Fruit fly (Drosophila melanogaster): ENCODE results near the gene Dhod.

The Dhod gene

DNA sequence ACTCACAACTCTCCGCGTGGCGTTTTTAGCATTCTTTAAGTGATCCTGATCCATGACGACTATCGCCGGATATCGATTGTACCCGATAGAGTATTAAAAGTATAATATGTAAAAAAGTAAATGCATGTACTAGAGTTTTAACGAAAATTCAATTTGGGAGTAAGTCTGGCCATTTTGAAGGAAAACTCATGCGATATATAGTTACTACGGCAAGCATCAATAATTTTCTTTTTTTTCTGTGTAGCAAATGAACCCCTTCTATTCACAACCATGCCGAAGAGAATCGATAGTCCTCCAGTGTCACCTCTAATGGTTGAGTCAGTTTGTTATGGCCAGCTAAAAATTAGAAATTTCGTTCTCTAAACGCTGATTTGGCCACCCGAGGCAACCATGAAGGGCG, at the start of gene Dhod, which contains the start of gene Sys1:
Gene Dhod (minus strand): TSS at position 186 of the 400 bp plus-strand sequence.
Gene Sys1 (plus strand): TSS at position 91 of the 400 bp plus-strand sequence.
- TF ChIP-seq CTCF (optimal IDR thresholded peaks at IDR 0.05) (no peak), CG8478 (optimal IDR thresholded peaks at IDR 0.05) (no peak)

DNA sequence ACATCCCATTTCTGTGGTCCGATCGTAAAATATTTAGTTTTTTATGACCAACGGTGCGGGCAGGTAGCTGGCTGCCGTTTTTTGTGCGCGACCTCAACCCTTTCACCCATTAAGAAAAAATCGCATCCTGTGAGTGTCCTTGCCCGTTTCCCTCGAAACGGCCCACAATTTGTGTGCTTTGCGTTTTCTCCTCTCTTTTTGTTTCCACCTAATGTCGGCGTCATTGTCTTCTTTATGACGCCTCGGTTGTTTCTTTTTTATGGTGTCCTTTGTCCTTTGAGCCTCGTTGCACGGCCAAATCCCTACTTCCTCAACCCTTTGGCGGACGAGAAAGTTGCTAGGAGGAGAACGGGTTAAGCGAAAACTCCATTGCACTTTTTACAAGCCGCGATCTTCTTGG, 48.5 kb upstream of the Dhod start:
- no peak for TF ChIP-seq CTCF (optimal IDR thresholded peaks at IDR 0.05)
- no peak for TF ChIP-seq CG8478 (optimal IDR thresholded peaks at IDR 0.05)

DNA sequence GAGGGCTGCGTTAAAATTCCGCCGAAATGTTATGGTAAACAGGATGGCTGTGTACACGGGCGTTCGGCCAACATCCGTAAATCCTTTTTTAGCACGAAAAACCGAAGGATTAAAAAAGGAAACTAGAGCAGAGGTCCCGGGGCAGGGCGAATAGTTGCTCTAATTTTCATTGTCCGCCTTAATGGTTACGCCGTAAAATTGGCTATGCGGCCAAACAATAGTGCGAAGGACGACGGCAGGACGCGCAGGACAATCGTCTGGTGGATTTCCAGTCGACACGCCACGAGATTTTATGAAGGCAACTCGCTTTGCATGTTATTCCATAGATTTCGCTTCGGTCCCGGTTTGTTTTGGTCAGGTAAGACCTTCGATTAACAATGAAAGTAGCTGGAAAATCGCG, 47.9 kb upstream of the Dhod start:
- no peak for TF ChIP-seq CTCF (optimal IDR thresholded peaks at IDR 0.05)
- TF ChIP-seq CG8478 (optimal IDR thresholded peaks at IDR 0.05), result no peak

DNA sequence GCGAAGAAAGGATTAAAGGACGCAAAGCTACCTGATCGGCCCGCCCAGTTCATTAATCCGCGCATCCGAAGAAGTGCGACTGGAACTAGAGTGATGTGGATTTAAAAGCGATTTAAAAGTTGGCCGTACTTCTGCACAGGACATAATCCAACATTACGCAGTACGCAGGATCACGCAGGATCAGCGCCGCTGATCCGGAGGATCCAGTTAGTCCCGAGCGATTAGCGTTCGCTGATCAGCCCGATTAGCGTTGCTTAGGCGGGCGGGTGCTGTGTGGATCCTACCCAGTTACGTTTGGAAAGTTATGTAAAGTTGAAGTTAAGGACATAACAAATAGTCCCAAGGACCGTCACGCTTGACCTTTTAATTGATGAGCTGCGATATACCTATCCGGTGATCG, 46.5 kb upstream of the Dhod start:
- TF ChIP-seq CG8478 (optimal IDR thresholded peaks at IDR 0.05) (no peak), CTCF (optimal IDR thresholded peaks at IDR 0.05) (no peak)

DNA sequence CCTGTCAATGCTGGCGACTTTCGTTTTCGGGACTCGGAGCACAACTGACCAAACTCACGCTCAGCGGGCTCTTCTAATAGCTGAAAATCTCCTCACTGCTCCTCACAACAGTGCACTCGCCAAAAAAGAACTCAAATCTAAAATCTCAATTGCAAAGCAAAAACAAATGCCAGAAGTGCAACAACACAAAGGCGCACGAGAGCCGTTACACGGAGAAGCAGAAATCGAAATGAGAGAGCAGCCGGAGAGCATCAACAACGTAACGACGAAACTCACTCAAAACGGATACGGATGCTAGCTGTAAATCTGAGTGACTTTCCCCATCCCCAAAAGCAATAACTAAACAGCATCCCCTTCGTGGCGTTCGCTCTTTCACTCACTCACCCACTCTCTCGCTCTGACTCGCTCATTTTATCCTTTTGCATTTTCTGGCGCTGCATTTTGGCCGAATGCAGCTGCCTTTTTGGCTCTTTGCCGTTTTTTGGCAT, 45.1 kb upstream of the Dhod start, which contains the start of gene hb:
Gene hb (minus strand): TSS at position 51 of the 488 bp plus-strand sequence.
- TF ChIP-seq CG8478 (optimal IDR thresholded peaks at IDR 0.05) (no peak), CTCF (optimal IDR thresholded peaks at IDR 0.05) (no peak)

DNA sequence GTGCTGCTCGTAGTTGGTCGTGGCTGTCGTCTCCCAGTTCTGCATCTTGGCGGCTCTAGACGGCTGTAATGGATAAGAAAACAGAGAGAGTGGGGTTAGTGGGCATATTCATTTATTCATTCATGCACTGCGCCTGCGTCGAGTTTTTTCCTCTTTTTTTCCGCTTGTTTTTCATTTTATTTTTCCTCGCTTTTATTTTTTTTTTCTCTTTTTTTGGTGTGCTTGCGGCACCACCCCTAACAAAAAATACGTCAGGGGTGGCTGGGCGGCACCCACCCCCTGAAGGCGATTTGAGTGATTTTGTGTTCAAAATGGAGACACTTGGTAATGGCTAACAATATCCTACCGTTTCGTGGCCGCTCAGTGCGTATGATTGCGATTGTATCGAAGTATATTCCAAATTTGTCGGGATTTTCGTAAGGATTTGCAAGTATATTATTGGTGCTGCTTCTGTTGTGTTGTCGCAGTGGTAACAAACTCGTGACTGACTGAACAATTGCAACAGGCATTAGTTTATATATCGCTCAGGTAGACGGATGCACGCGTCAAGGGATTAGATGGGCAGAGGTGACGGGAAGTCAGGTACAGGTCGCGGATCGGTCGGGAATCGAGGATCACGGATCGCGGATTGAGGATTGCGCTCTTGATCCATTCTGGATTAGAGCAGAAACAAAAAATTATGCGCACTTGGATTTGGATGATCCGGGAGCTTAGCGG, 41.6 kb upstream of the Dhod start:
- TF ChIP-seq CTCF (optimal IDR thresholded peaks at IDR 0.05) (no peak), CG8478 (optimal IDR thresholded peaks at IDR 0.05) (no peak)

DNA sequence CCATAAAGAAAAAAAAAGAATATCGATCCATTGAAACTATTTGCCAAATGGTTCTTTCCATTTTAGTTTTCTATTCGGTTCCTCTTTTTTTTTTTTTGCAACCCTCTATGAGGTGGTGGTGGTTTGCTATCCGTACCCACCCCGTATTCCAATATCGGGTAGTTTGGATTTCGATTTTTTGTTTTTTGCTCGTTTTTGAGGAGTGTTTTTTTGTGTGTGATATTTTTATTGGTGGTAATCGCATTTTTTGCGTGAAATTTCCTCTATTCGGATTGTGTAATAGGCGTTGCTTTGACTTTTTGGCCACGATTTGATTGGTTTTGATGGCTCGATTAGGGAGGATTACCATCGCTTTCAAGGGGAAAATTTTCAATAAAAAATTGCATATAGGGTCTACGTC, 33.7 kb upstream of the Dhod start:
- TF ChIP-seq CTCF (optimal IDR thresholded peaks at IDR 0.05) (no peak), CG8478 (optimal IDR thresholded peaks at IDR 0.05) (no peak)

DNA sequence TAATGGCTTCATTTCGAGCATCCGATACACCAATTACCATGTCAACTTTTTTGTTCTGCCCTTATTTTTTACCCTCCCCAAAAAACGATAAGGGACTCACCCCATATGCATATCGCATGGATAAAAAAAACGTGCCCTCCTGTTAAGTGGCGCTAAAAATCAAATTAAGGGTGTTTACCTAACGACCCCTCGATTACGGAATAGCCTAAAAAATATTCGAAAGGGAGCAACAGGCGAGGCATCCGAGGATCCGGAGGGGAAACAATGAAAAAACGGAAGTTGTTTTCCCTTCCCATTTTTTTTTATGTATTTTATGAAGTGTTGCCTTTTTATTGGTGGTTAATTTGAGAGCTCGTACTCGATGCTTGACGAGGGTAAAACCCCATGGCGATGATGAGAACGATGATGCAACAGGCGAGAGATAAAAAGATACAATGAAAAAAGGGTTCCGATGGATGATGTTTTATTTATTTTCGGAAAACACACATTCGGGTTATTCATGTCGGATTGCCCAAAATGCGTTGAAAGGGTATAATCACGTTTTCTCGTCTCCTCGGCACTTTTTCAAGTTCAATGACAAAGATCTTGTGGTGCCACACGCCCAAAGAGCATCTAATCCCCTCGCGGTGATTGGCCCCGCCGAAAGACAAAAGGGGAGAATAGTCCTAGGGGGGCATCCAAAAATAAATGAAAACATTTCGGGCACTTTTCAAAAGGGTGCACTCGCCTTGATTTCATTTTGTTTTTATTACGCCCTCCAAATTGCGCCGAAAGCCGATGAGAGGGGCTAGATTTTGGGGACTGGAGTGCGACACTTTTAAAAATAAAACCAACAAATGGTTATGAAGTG, 31.8 kb upstream of the Dhod start, which contains the start of gene CG44227:
Gene CG44227 (minus strand): TSS at position 849 of the 850 bp plus-strand sequence.
- TF ChIP-seq CTCF (optimal IDR thresholded peaks at IDR 0.05) (no peak), CG8478 (optimal IDR thresholded peaks at IDR 0.05) (no peak)

DNA sequence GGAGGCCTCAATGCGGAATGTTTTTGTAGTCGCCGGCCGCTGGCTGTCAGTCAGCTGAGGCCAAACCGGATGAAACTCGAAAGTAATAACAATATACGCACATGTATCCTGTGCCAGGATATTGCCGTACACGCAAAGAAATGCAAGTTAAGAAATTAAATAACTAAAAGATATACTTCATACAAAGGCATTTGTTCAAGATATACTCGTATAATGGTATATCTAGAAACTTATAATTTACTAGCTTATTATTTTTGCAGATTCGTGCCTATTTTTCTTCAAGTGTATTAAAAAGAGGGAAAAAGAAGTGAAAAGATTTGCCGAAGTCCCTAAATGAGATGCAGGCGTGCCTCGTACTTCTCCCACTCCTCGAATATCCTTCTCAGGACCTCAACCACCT, 30.6 kb upstream of the Dhod start:
- TF ChIP-seq CTCF (optimal IDR thresholded peaks at IDR 0.05) (no peak), CG8478 (optimal IDR thresholded peaks at IDR 0.05) (no peak)

DNA sequence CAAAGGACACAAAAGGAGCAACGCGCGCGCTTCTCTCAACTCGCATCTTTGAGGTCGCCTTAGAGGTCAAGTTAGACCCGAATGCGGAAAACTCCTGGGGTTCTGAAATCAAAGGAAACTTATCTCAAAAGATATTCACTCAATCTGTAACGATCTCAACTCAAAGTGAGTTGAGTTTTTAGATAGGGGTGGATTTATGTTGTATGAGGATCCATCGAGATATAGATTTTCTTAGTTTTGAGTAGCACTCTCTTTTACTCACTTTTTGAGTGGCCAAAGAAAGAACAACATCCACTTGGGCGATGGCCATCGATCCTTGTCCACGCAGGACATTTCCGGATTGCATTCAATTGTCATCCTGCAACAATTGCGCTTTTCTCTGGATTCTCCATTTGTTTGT, 27.9 kb upstream of the Dhod start:
- TF ChIP-seq CG8478 (optimal IDR thresholded peaks at IDR 0.05), result no peak
- no peak for TF ChIP-seq CTCF (optimal IDR thresholded peaks at IDR 0.05)

DNA sequence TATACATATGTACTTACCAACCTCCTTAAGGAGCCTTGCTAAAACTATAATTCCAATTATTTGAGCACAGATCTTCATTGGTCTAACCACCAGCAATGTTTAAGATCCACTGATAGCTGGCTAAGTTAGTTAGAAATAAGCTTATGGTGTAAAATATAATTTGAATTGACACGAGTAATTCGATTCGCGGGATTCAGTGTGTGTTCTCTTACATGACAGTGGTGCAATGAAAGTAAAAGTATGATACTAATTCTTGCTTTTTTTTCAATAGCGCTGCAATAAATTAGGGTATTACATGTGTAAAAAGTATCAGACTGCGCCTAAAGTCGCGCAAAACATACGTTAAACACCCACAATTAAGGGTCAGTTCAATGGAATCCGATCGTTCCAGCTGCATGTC, 27.2 kb upstream of the Dhod start, which contains the start of gene CG33325:
Gene CG33325 (minus strand): TSS at position 101 of the 400 bp plus-strand sequence.
- no peak for TF ChIP-seq CG8478 (optimal IDR thresholded peaks at IDR 0.05)
- no peak for TF ChIP-seq CTCF (optimal IDR thresholded peaks at IDR 0.05)

DNA sequence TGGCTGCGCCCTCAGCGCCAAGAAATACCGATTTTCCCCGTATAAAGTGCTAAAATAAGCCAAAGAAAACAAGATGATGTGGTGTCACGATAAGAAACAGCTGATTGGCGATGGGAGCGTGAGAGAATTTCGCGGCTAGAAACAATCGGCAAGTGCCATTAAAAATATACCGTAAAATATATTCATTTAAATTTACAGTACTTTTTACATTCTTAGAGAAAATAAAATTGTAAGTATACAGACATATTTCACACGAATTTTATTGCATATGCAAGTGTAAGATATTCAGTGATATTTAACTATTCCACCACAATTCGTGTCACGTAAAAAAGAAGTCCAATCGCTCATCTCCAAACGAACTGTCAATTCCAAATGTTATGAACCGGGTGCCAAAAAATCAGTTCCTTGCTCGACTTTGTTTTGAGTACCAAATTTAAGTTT, 23.9 kb upstream of the Dhod start, which contains the start of the genes Unc50, CG11755 and CG8043:
Gene Unc50 (minus strand): TSS at position 54 of the 441 bp plus-strand sequence.
Gene CG11755 (plus strand): TSS at position 356 of the 441 bp plus-strand sequence.
Gene CG8043 (plus strand): TSS at position 356 of the 441 bp plus-strand sequence.
- TF ChIP-seq CTCF (optimal IDR thresholded peaks at IDR 0.05), result no peak
- TF ChIP-seq CG8478 (optimal IDR thresholded peaks at IDR 0.05), result no peak

DNA sequence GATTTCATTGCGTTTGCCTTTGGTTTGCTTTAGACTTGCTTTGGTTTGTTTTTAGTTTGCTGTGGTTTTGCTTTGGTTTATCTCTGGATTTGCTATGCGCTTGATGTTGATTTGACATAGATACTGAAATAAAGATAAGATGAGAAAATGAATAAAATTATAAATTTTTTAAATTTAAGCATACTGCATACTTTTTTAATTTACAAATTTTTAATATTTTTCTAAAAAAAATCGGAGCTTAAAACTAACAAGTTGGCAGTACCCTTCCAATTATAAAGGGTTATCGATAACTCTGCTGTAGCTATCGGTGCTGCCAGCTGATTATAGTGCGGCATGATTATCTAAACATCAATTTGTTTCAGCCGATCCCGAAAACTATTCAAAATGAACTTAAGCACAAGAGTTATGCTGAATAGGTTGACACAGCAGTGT, 21.1 kb upstream of the Dhod start, which contains the start of gene mRpL19:
Gene mRpL19 (plus strand): TSS at position 307 of the 432 bp plus-strand sequence.
- TF ChIP-seq CTCF (optimal IDR thresholded peaks at IDR 0.05) (no peak), CG8478 (optimal IDR thresholded peaks at IDR 0.05) (no peak)

DNA sequence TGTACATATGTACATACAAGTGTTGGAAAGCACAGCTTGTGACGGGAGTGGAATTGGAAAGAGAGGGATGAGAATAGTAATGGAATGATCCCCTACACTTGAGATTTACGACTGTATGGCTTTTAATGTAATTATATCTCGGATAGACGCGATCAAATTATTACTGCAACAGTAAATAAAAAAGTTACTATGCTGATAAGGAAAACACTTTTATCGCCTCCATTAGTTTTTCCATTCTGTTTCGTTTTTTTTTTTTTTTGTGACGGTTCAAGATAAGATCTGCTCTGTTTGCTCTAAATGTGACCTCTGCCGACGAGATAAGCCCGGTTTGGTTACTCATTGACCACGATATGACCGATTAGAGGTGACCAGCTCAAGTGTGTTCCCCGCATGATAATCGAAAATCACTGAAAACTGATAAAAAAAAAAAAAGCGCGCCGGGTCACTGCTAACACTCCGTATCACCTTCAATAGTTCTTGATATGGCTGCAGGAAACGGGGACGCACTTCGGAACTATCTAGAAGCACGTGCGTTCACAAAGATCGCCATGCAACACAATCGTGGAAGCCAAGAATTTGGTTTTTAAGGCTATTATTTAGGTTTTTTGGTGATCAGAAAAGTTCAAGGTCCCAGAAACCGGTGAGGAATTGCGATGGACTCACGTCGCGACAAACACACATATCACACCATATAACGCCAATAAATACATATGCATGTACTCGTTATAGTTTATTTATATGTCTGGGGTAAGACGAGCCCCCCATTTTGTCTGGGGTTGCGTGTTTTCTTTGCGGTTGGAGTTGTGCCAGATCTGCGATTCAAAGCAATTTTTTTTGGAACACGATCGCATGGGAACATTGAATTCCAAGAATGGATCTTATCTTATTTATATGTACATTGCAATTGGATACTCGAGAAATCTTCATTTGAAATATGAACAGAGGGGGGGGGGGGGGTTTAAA, 18.1 kb upstream of the Dhod start, which contains the start of gene p:
Gene p (minus strand): TSS at position 156 of the 963 bp plus-strand sequence.
- TF ChIP-seq CG8478 (optimal IDR thresholded peaks at IDR 0.05) (no peak), CTCF (optimal IDR thresholded peaks at IDR 0.05) (no peak)
